Worm (Caenorhabditis elegans): ENCODE data around the gene ZC190.8.

Gene ZC190.8

ce11 chrV:8661241-8661954 is 26.2 kb downstream of the ZC190.8 start (continued):
- TF ChIP-seq mes-2 (tag; optimal IDR thresholded peaks at IDR 0.05; ENCODE audit: poor library complexity, severe bottlenecking) (peak; percentile 51), aly-2 (tag; optimal IDR thresholded peaks at IDR 0.05) (no peak), hmg-1.1 (GFP tag; IDR thresholded peaks at IDR 0.05) (peak; percentile 32; the same call in 1 of the 2 replicates)

- TF ChIP-seq lin-1 (GFP tag; IDR thresholded peaks at IDR 0.05): no peak
- TF ChIP-seq aly-2 (tag; optimal IDR thresholded peaks at IDR 0.05): no peak
- peak; percentile 48; the same call in 1 of the 2 replicates for TF ChIP-seq madf-9 (GFP tag; conservative IDR thresholded peaks at IDR 0.05)
- TF ChIP-seq nhr-42 (GFP tag; IDR thresholded peaks at IDR 0.05): no peak
- peak; percentile 8 for TF ChIP-seq nhr-28 (tag; optimal IDR thresholded peaks at IDR 0.05)
- TF ChIP-seq snpc-4 (tag; optimal IDR thresholded peaks at IDR 0.05): no peak
- TF ChIP-seq unc-130 (GFP tag; optimal IDR thresholded peaks at IDR 0.05): no peak
- TF ChIP-seq set-16 (GFP tag; IDR thresholded peaks at IDR 0.05): 0 out of 2 replicates have a peak, but pooled peaks have one; percentile 18
- TF ChIP-seq mes-2 (tag; optimal IDR thresholded peaks at IDR 0.05; ENCODE audit: poor library complexity, severe bottlenecking): peak; percentile 19
- TF ChIP-seq zfp-3 (GFP tag; conservative IDR thresholded peaks at IDR 0.05): no peak
- TF ChIP-seq daf-8 (GFP tag; IDR thresholded peaks at IDR 0.05): no peak
- TF ChIP-seq hif-1 (tag; optimal IDR thresholded peaks at IDR 0.05): no peak
- no peak for TF ChIP-seq nhr-237 (tag; optimal IDR thresholded peaks at IDR 0.05)
- no peak for TF ChIP-seq R02D3.7 (tag; optimal IDR thresholded peaks at IDR 0.05)
- TF ChIP-seq ztf-11 (tag; optimal IDR thresholded peaks at IDR 0.05): no peak
- TF ChIP-seq hlh-11 (tag; optimal IDR thresholded peaks at IDR 0.05): peak; percentile 54
- peak; percentile 62 for TF ChIP-seq hlh-30 (tag; optimal IDR thresholded peaks at IDR 0.05; ENCODE audit: insufficient read depth)
- TF ChIP-seq ama-1 (optimal IDR thresholded peaks at IDR 0.05): no peak
- TF ChIP-seq F44E2.7 (GFP tag; IDR thresholded peaks at IDR 0.05): no peak
- TF ChIP-seq aha-1 (tag): peak; percentile 6
- TF ChIP-seq F49E8.2 (tag; optimal IDR thresholded peaks at IDR 0.05; ENCODE audit: borderline replicate concordance): no peak
- no peak for TF ChIP-seq ceh-28 (tag; optimal IDR thresholded peaks at IDR 0.05)
- TF ChIP-seq mxl-3 (GFP tag; optimal IDR thresholded peaks at IDR 0.05): peak; percentile 77
- peak in 1 of 2 experiments; percentile 7 for TF ChIP-seq mdl-1 (tag; optimal IDR thresholded peaks at IDR 0.05)
- no peak for TF ChIP-seq spr-1 (tag; optimal IDR thresholded peaks at IDR 0.05)
- TF ChIP-seq lin-13 (GFP tag; optimal IDR thresholded peaks at IDR 0.05): no peak
- no peak for TF ChIP-seq jun-1 (tag; optimal IDR thresholded peaks at IDR 0.05)
- no peak for TF ChIP-seq ceh-44 (GFP tag; IDR thresholded peaks at IDR 0.05)
- TF ChIP-seq nhr-41 (GFP tag; IDR thresholded peaks at IDR 0.05): no peak
- TF ChIP-seq zip-11 (GFP tag; IDR thresholded peaks at IDR 0.05): no peak
Measured at ce11 chrV:8660475-8660874, 27.1 kb downstream of the ZC190.8 start.

- 0 out of 2 replicates have a peak, but pooled peaks have one; percentile 56 for TF ChIP-seq tra-1 (GFP tag; IDR thresholded peaks at IDR 0.05)
- TF ChIP-seq F10B5.3 (tag; optimal IDR thresholded peaks at IDR 0.05): no peak
- no peak for TF ChIP-seq daf-16 (GFP tag; optimal IDR thresholded peaks at IDR 0.05)
- peak; percentile 41 for TF ChIP-seq daf-16 (tag; optimal IDR thresholded peaks at IDR 0.05)
- no peak for TF ChIP-seq nhr-25 (tag; optimal IDR thresholded peaks at IDR 0.05; ENCODE audit: borderline replicate concordance, insufficient read depth)
- no peak for TF ChIP-seq pha-4 (GFP tag; IDR thresholded peaks at IDR 0.05)
- TF ChIP-seq pha-4 (tag; optimal IDR thresholded peaks at IDR 0.05): peak; percentile 53
- TF ChIP-seq Y5F2A.4 (GFP tag; optimal IDR thresholded peaks at IDR 0.05): no peak
- no peak for TF ChIP-seq mdt-29 (GFP tag; IDR thresholded peaks at IDR 0.05)
- TF ChIP-seq php-3 (GFP tag; IDR thresholded peaks at IDR 0.05): no peak
- TF ChIP-seq ces-1 (GFP tag; optimal IDR thresholded peaks at IDR 0.05): no peak
- TF ChIP-seq lin-38 (GFP tag; IDR thresholded peaks at IDR 0.05): no peak
- TF ChIP-seq lsy-2 (tag; optimal IDR thresholded peaks at IDR 0.05): peak in 1 of 2 experiments; percentile 22
- TF ChIP-seq R02D3.7 (tag; optimal IDR thresholded peaks at IDR 0.05): no peak
- TF ChIP-seq daf-8 (GFP tag; IDR thresholded peaks at IDR 0.05): no peak
- TF ChIP-seq hlh-30 (tag; optimal IDR thresholded peaks at IDR 0.05; ENCODE audit: insufficient read depth): peak; percentile 67
- TF ChIP-seq zip-11 (GFP tag; IDR thresholded peaks at IDR 0.05): no peak
- TF ChIP-seq mdl-1 (tag; optimal IDR thresholded peaks at IDR 0.05): peak; percentile 21 to 65
- no peak for TF ChIP-seq nhr-41 (GFP tag; IDR thresholded peaks at IDR 0.05)
- no peak for TF ChIP-seq daf-19 (GFP tag; conservative IDR thresholded peaks at IDR 0.05)
- peak; percentile 82 for TF ChIP-seq mxl-3 (GFP tag; optimal IDR thresholded peaks at IDR 0.05)
Measured at ce11 chrV:8658577-8659362, 28.8 kb downstream of the ZC190.8 start.
